Worm (Caenorhabditis elegans) whole organism, young adult: ENCODE results near the gene orc-2.
A peak's percentile ranks its signal among the peaks of the same experiment; 100 is the strongest.

Experiments used
- B0019.2 ChIP-seq: fragments of 200-800 bp; sonication (Bioruptor generic); conservative IDR thresholded peaks from 2 replicates; pipeline ENCODE4 v1.3.6; 2022; ENCODE audit warnings: missing genetic modification reagents, missing genetic modification characterization, missing compliant biosample characterization
- B0261.1 ChIP-seq: sonication (generic microtip); optimal IDR thresholded peaks from 2 replicates; lab custom pipeline; 2016; ENCODE audit warnings: mild to moderate bottlenecking, missing genetic modification characterization, moderate library complexity, missing compliant biosample characterization
- B0336.3 ChIP-seq: fragments of 200-800 bp; sonication (Bioruptor generic); IDR thresholded peaks from 2 replicates; pipeline ENCODE4 v1.3.6; 2022; ENCODE audit warnings: missing genetic modification characterization, missing compliant biosample characterization
- C17E4.6 ChIP-seq: fragments of 200-800 bp; sonication (Bioruptor generic); IDR thresholded peaks from 2 replicates; pipeline ENCODE4 v1.3.6; 2022; ENCODE audit warnings: missing genetic modification reagents, missing genetic modification characterization, missing compliant biosample characterization
- D2030.7 ChIP-seq: fragments of 200-800 bp; sonication (Bioruptor generic); IDR thresholded peaks from 2 replicates; pipeline ENCODE4 v1.3.6; 2022; ENCODE audit warnings: missing genetic modification reagents, missing genetic modification characterization, missing compliant biosample characterization
- F10E7.11 ChIP-seq: sonication (generic microtip); optimal IDR thresholded peaks from 2 replicates; lab custom pipeline; 2017; ENCODE audit warnings: mild to moderate bottlenecking, missing genetic modification characterization, moderate library complexity, missing compliant biosample characterization
- F23B12.7 ChIP-seq: sonication (generic microtip); optimal IDR thresholded peaks from 2 replicates; lab custom pipeline; 2017; ENCODE audit warnings: missing genetic modification characterization, mild to moderate bottlenecking, missing compliant biosample characterization, antibody characterized with exemption, moderate library complexity; ENCODE audit not compliant: insufficient read depth
- F33H1.4 ChIP-seq: fragments of 200-800 bp; sonication (Bioruptor generic); IDR thresholded peaks from 2 replicates; pipeline ENCODE4 v1.3.6; 2022; ENCODE audit warnings: missing genetic modification reagents, missing genetic modification characterization, missing compliant biosample characterization
- F49E8.2 ChIP-seq: sonication (generic microtip); optimal IDR thresholded peaks from 3 replicates; lab custom pipeline; 2017; ENCODE audit warnings: missing genetic modification characterization, mild to moderate bottlenecking, missing compliant biosample characterization, antibody characterized with exemption, moderate library complexity; ENCODE audit not compliant: insufficient read depth
- F57C9.4 ChIP-seq: sonication (generic microtip); optimal IDR thresholded peaks from 2 replicates; lab custom pipeline; 2017; ENCODE audit warnings: mild to moderate bottlenecking, missing genetic modification characterization, missing compliant biosample characterization
- T26A5.8 ChIP-seq: sonication (generic microtip); optimal IDR thresholded peaks from 2 replicates; lab custom pipeline; 2016; ENCODE audit warnings: missing genetic modification characterization, missing compliant biosample characterization
- Y53G8AR.9 ChIP-seq: fragments of 200-800 bp; sonication (Bioruptor generic); conservative IDR thresholded peaks from 2 replicates; pipeline ENCODE4 v1.3.6; 2022; ENCODE audit warnings: missing genetic modification reagents, missing genetic modification characterization, missing compliant biosample characterization
- Y56A3A.18 ChIP-seq: fragments of 200-800 bp; sonication (Bioruptor generic); IDR thresholded peaks from 2 replicates; pipeline ENCODE4 v1.3.6; 2022; ENCODE audit warnings: missing genetic modification reagents, missing genetic modification characterization, missing compliant biosample characterization
- Y67H2A.10 ChIP-seq: fragments of 200-800 bp; sonication (Bioruptor generic); conservative IDR thresholded peaks from 2 replicates; pipeline ENCODE4 v1.3.6; 2022; ENCODE audit warnings: missing genetic modification reagents, missing genetic modification characterization, missing compliant biosample characterization
- Y95B8A.8 ChIP-seq: fragments of 200-800 bp; sonication (Bioruptor generic); IDR thresholded peaks from 2 replicates; pipeline ENCODE4 v1.3.6; 2022; ENCODE audit warnings: missing genetic modification reagents, missing genetic modification characterization, missing compliant biosample characterization
- aptf-2 ChIP-seq: fragments of 200-800 bp; sonication (Bioruptor generic); conservative IDR thresholded peaks from 2 replicates; pipeline ENCODE4 v1.3.6; 2022; ENCODE audit warnings: missing genetic modification reagents, missing genetic modification characterization, missing compliant biosample characterization
- athp-1 ChIP-seq: sonication (generic microtip); optimal IDR thresholded peaks from 2 replicates; lab custom pipeline; 2017; ENCODE audit warnings: mild to moderate bottlenecking, missing genetic modification characterization, missing compliant biosample characterization
- attf-6 ChIP-seq: fragments of 200-800 bp; sonication (Bioruptor generic); IDR thresholded peaks from 2 replicates; pipeline ENCODE4 v1.3.6; 2022; ENCODE audit warnings: missing genetic modification reagents, missing genetic modification characterization, missing compliant biosample characterization
- ccch-3 ChIP-seq: fragments of 200-800 bp; sonication (Bioruptor generic); optimal IDR thresholded peaks from 2 replicates; lab custom pipeline; 2018; ENCODE audit warnings: mild to moderate bottlenecking, missing genetic modification characterization, missing compliant biosample characterization
- cebp-2 ChIP-seq: fragments of 200-800 bp; sonication (Bioruptor generic); IDR thresholded peaks from 2 replicates; pipeline ENCODE4 v1.3.6; 2022; ENCODE audit warnings: missing genetic modification characterization, missing compliant biosample characterization
- ceh-27 ChIP-seq: fragments of 200-800 bp; sonication (Bioruptor generic); optimal IDR thresholded peaks from 2 replicates; lab custom pipeline; 2018; ENCODE audit warnings: mild to moderate bottlenecking, missing genetic modification characterization, moderate library complexity, missing compliant biosample characterization
- ceh-91 ChIP-seq: fragments of 200-800 bp; sonication (Bioruptor generic); IDR thresholded peaks from 2 replicates; pipeline ENCODE4 v1.3.6; 2022; ENCODE audit warnings: missing genetic modification reagents, missing genetic modification characterization, missing compliant biosample characterization
- egl-18 ChIP-seq: fragments of 200-800 bp; sonication (Bioruptor generic); IDR thresholded peaks from 2 replicates; pipeline ENCODE4 v1.3.6; 2022; ENCODE audit warnings: missing genetic modification reagents, missing genetic modification characterization, missing compliant biosample characterization
- egl-44 ChIP-seq: fragments of 200-800 bp; sonication (Bioruptor generic); IDR thresholded peaks from 2 replicates; pipeline ENCODE4 v1.3.6; 2022; ENCODE audit warnings: missing genetic modification reagents, missing genetic modification characterization, missing compliant biosample characterization
- ekl-4 ChIP-seq: fragments of 200-800 bp; sonication (Bioruptor generic); IDR thresholded peaks from 2 replicates; pipeline ENCODE4 v1.3.6; 2022; ENCODE audit warnings: missing genetic modification reagents, missing genetic modification characterization, missing compliant biosample characterization
- hlh-26 ChIP-seq: fragments of 200-800 bp; sonication (Bioruptor generic); conservative IDR thresholded peaks from 2 replicates; pipeline ENCODE4 v1.3.6; 2022; ENCODE audit warnings: missing genetic modification reagents, missing genetic modification characterization, missing compliant biosample characterization
- hmg-1.2 ChIP-seq: fragments of 200-800 bp; sonication (Bioruptor generic); IDR thresholded peaks from 2 replicates; pipeline ENCODE4 v1.3.6; 2022; ENCODE audit warnings: missing genetic modification reagents, missing genetic modification characterization, missing compliant biosample characterization
- hsf-1 ChIP-seq: fragments of 200-800 bp; sonication (Bioruptor generic); IDR thresholded peaks from 2 replicates; pipeline ENCODE4 v1.3.6; 2022; ENCODE audit warnings: missing genetic modification reagents, missing genetic modification characterization, missing compliant biosample characterization
- lsy-27 ChIP-seq: sonication (generic microtip); optimal IDR thresholded peaks from 2 replicates; lab custom pipeline; 2017; ENCODE audit warnings: missing genetic modification characterization, mild to moderate bottlenecking, missing compliant biosample characterization, antibody characterized with exemption, missing genotype, borderline replicate concordance; ENCODE audit not compliant: insufficient read depth
- madf-10 ChIP-seq: sonication (generic microtip); optimal IDR thresholded peaks from 2 replicates; lab custom pipeline; 2016; ENCODE audit warnings: mild to moderate bottlenecking, missing genetic modification characterization, missing compliant biosample characterization
- madf-3 ChIP-seq: fragments of 200-800 bp; sonication (Bioruptor generic); IDR thresholded peaks from 2 replicates; pipeline ENCODE4 v1.3.6; 2022; ENCODE audit warnings: missing genetic modification reagents, missing genetic modification characterization, missing compliant biosample characterization
- nfyb-1 ChIP-seq: fragments of 200-800 bp; sonication (Bioruptor generic); IDR thresholded peaks from 2 replicates; pipeline ENCODE4 v1.3.6; 2022; ENCODE audit warnings: missing genetic modification reagents, missing genetic modification characterization, missing compliant biosample characterization
- nhr-179 ChIP-seq: sonication (generic microtip); optimal IDR thresholded peaks from 2 replicates; lab custom pipeline; 2016; ENCODE audit warnings: mild to moderate bottlenecking, missing genetic modification characterization, missing compliant biosample characterization
- nhr-27 ChIP-seq: fragments of 200-800 bp; sonication (Bioruptor generic); optimal IDR thresholded peaks from 2 replicates; lab custom pipeline; 2018; ENCODE audit warnings: mild to moderate bottlenecking, missing genetic modification characterization, moderate library complexity, missing compliant biosample characterization
- nhr-90 ChIP-seq: sonication (generic microtip); optimal IDR thresholded peaks from 2 replicates; lab custom pipeline; 2016; ENCODE audit warnings: missing genotype, mild to moderate bottlenecking, missing genetic modification characterization, missing compliant biosample characterization
- pbrm-1 ChIP-seq: fragments of 200-800 bp; sonication (Bioruptor generic); IDR thresholded peaks from 2 replicates; pipeline ENCODE4 v1.3.6; 2022; ENCODE audit warnings: missing genetic modification reagents, missing genetic modification characterization, missing compliant biosample characterization
- repo-1 ChIP-seq: sonication (generic microtip); optimal IDR thresholded peaks from 2 replicates; lab custom pipeline; 2017; ENCODE audit warnings: mild to moderate bottlenecking, missing genetic modification characterization, missing compliant biosample characterization
- rpc-1 ChIP-seq, 2 experiments: fragments of 150-350 bp in 1 of 2; sonication (generic microtip) in 1 of 2; optimal IDR thresholded peaks; 2 replicates each; lab custom pipeline; 2014 to 2018; ENCODE audit warnings: missing biosample characterization in 1 of 2, missing genetic modification characterization in 1 of 2, missing genetic modification reagents in 1 of 2, missing genotype in 1 of 2
- sea-2 ChIP-seq: fragments of 200-800 bp; sonication (Bioruptor generic); IDR thresholded peaks from 2 replicates; pipeline ENCODE4 v1.3.6; 2022; ENCODE audit warnings: missing genetic modification characterization, missing compliant biosample characterization
- snpc-1.3 ChIP-seq: sonication (generic microtip); optimal IDR thresholded peaks from 2 replicates; lab custom pipeline; 2017; ENCODE audit warnings: missing genetic modification characterization, mild to moderate bottlenecking, missing compliant biosample characterization, antibody characterized with exemption, moderate library complexity, missing genotype, missing genetic modification reagents; ENCODE audit not compliant: insufficient read depth
- snpc-4 ChIP-seq, 5 experiments: fragments of 150-350 bp in 1 of 5; sonication (generic microtip) in 4 of 5; optimal IDR thresholded peaks; 2 replicates each; lab custom pipeline; 2014 to 2018; ENCODE audit warnings: missing genetic modification characterization in 5 of 5, missing biosample characterization in 3 of 5, antibody characterized with exemption in 2 of 5, mild to moderate bottlenecking in 2 of 5, missing compliant biosample characterization in 2 of 5, missing genotype in 2 of 5, moderate library complexity in 2 of 5, missing genetic modification reagents in 1 of 5
- unc-62 ChIP-seq: fragments of 150-350 bp; optimal IDR thresholded peaks from 2 replicates; lab custom pipeline; 2014; ENCODE audit warnings: missing biosample characterization, missing genetic modification reagents, missing genetic modification characterization
- ztf-22 ChIP-seq: fragments of 200-800 bp; sonication (Bioruptor generic); optimal IDR thresholded peaks from 2 replicates; lab custom pipeline; 2018; ENCODE audit warnings: mild to moderate bottlenecking, missing genetic modification characterization, moderate library complexity, missing compliant biosample characterization
- ztf-28 ChIP-seq: fragments of 200-800 bp; sonication (Bioruptor generic); IDR thresholded peaks from 2 replicates; pipeline ENCODE4 v1.3.6; 2022; ENCODE audit warnings: missing genetic modification reagents, missing genetic modification characterization, missing compliant biosample characterization
- ztf-3 ChIP-seq: fragments of 200-800 bp; sonication (Bioruptor generic); optimal IDR thresholded peaks from 2 replicates; lab custom pipeline; 2018; ENCODE audit warnings: mild to moderate bottlenecking, missing genetic modification characterization, missing compliant biosample characterization

orc-2 gene

DNA sequence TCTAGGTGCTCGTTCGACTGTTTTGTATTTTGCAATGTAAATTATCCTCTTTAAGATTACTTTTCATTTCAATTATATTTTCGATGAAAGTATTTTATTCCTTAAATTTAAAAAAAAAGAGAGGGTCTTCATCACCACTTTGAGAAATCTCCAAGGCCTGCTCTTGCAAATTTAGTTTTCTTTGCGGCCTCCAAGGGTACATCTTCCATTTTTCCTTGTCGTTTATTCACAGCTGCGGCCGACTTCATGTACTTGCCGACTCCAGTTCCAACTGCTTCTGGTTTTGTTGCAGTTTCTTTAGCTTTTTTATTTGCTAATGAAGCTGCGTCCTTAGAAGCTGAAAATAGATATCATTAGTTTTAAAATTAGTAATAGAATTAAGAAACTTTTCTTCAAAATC lies 3.0 kb upstream of the orc-2 start (continued):
- TF ChIP-seq C17E4.6 (GFP tag; lab: Robert Waterston, UW) (no peak), attf-6 (GFP tag; lab: Robert Waterston, UW) (no peak), Y95B8A.8 (GFP tag; lab: Robert Waterston, UW) (peak; percentile 13; the same call in 1 of the 2 replicates), hsf-1 (GFP tag; lab: Robert Waterston, UW) (no peak), ekl-4 (GFP tag; lab: Robert Waterston, UW) (no peak), F10E7.11 (tag; lab: Kevin White, UChicago) (no peak), sea-2 (GFP tag; lab: Robert Waterston, UW) (no peak), F23B12.7 (no peak), cebp-2 (no peak), repo-1 (tag; lab: Kevin White, UChicago) (no peak), nhr-27 (tag; lab: Kevin White, UChicago) (no peak), Y56A3A.18 (GFP tag; lab: Robert Waterston, UW) (no peak), nfyb-1 (GFP tag; lab: Robert Waterston, UW) (0 out of 2 replicates have a peak, but pooled peaks have one; percentile 20), hlh-26 (GFP tag; lab: Robert Waterston, UW) (no peak), hmg-1.2 (GFP tag; lab: Robert Waterston, UW) (peak; percentile 5; the same call in 1 of the 2 replicates), nhr-179 (tag; lab: Kevin White, UChicago) (no peak), D2030.7 (no peak), egl-44 (GFP tag; lab: Robert Waterston, UW) (no peak), B0336.3 (GFP tag; lab: Robert Waterston, UW) (0 out of 2 replicates have a peak, but pooled peaks have one; percentile 15), pbrm-1 (GFP tag; lab: Robert Waterston, UW) (no peak), B0261.1 (tag; lab: Kevin White, UChicago) (no peak)

DNA sequence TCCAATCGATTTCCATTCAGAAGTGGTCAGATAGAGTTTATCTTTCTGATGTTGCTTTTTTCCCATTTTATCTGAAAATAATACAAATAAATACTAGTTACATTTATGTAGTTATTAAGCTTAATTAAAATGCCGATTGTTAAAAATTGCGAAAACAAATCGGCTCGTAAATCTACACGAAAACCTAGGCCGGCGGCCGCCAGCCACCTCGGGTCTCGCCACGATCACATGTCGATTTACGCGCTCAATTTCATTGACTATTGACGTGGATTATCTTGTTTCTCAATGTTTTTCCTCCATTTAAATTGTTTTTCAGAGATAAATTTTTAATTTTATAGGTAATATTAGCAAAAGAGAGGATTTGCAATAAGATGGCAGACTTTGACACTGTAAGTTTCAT lies 1.2 kb upstream of the orc-2 start, which contains the start of the genes cyn-4 and copz-1:
Gene cyn-4, minus strand, starts transcription at position 71 of the 400 bp plus-strand sequence.
Gene copz-1, plus strand, starts transcription at position 339 of the 400 bp plus-strand sequence.
- TF ChIP-seq snpc-4 (GFP tag; optimal IDR thresholded peaks at IDR 0.05; lab: Kevin White, UChicago): peak; percentile 13
- peak in 3 of 4 experiments; percentile 24 to 51 (median 47) for TF ChIP-seq snpc-4 (tag; optimal IDR thresholded peaks at IDR 0.05; lab: Kevin White, UChicago)
- peak; percentile 58 for TF ChIP-seq madf-10
- TF ChIP-seq ceh-91 (GFP tag; lab: Robert Waterston, UW): peak; percentile 66
- TF ChIP-seq unc-62 (GFP tag; lab: Kevin White, UChicago): no peak
- TF ChIP-seq ceh-27 (GFP tag; lab: Kevin White, UChicago): peak; percentile 86
- TF ChIP-seq F57C9.4 (tag; lab: Kevin White, UChicago): no peak
- peak; percentile 84 for TF ChIP-seq B0019.2
- TF ChIP-seq Y67H2A.10 (GFP tag; lab: Robert Waterston, UW): 0 out of 2 replicates have a peak, but pooled peaks have one; percentile 42
- TF ChIP-seq hsf-1 (GFP tag; lab: Robert Waterston, UW): no peak
- TF ChIP-seq ccch-3 (GFP tag; lab: Kevin White, UChicago): no peak
- no peak for TF ChIP-seq rpc-1 (optimal IDR thresholded peaks at IDR 0.05; lab: Kevin White, UChicago)
- TF ChIP-seq rpc-1 (tag; optimal IDR thresholded peaks at IDR 0.05; lab: Kevin White, UChicago): no peak
- TF ChIP-seq Y56A3A.18 (GFP tag; lab: Robert Waterston, UW): no peak
- 0 out of 2 replicates have a peak, but pooled peaks have one; percentile 37 for TF ChIP-seq ekl-4 (GFP tag; lab: Robert Waterston, UW)
- TF ChIP-seq ztf-28 (GFP tag; lab: Robert Waterston, UW): 0 out of 2 replicates have a peak, but pooled peaks have one; percentile 49
- TF ChIP-seq T26A5.8: no peak
- TF ChIP-seq aptf-2 (GFP tag; lab: Robert Waterston, UW): peak; percentile 71; the same call in 1 of the 2 replicates
- TF ChIP-seq egl-18 (GFP tag; lab: Robert Waterston, UW): no peak
- TF ChIP-seq Y95B8A.8 (GFP tag; lab: Robert Waterston, UW): no peak
- TF ChIP-seq Y53G8AR.9 (GFP tag; lab: Robert Waterston, UW): no peak
- no peak for TF ChIP-seq B0261.1 (tag; lab: Kevin White, UChicago)
- no peak for TF ChIP-seq ztf-3 (GFP tag; lab: Kevin White, UChicago)
- peak; percentile 73 for TF ChIP-seq D2030.7
- no peak for TF ChIP-seq F49E8.2
- no peak for TF ChIP-seq ztf-22 (GFP tag; lab: Kevin White, UChicago)
- TF ChIP-seq madf-3 (GFP tag; lab: Robert Waterston, UW): no peak
- peak; percentile 93 for TF ChIP-seq F33H1.4 (GFP tag; lab: Robert Waterston, UW)
- TF ChIP-seq repo-1 (tag; lab: Kevin White, UChicago): no peak
- no peak for TF ChIP-seq lsy-27 (tag; lab: Kevin White, UChicago)
- peak; percentile 87 for TF ChIP-seq athp-1 (tag; lab: Kevin White, UChicago)
- no peak for TF ChIP-seq nhr-90 (tag; lab: Kevin White, UChicago)
- TF ChIP-seq snpc-1.3 (tag; lab: Kevin White, UChicago): peak; percentile 43
